Fruit fly (Drosophila melanogaster) whole organism, wandering third instar larva: ENCODE results near the gene CG15022.

Experiments
- CG32264 ChIP-seq: fragments of 200-800 bp; sonication (Bioruptor generic); optimal IDR thresholded peaks from 2 replicates; lab custom pipeline; 2016; ENCODE audit warnings: missing biosample characterization, missing genetic modification characterization
- HLH106 ChIP-seq: fragments of 200-800 bp; optimal IDR thresholded peaks from 3 replicates; lab custom pipeline; 2019; ENCODE audit warnings: missing biosample characterization, mild to moderate bottlenecking, missing genetic modification characterization, moderate library complexity
- Hr83 ChIP-seq: fragments of 200-300 bp; sonication (Bioruptor generic); optimal IDR thresholded peaks from 2 replicates; lab custom pipeline; 2016; ENCODE audit warnings: missing biosample characterization, mild to moderate bottlenecking, missing genetic modification characterization, moderate library complexity; ENCODE audit not compliant: poor library complexity, severe bottlenecking
- OdsH ChIP-seq: fragments of 200-800 bp; sonication (Bioruptor generic); optimal IDR thresholded peaks from 2 replicates; lab custom pipeline; 2016; ENCODE audit warnings: missing biosample characterization, mild to moderate bottlenecking, missing genetic modification characterization
- Sp1 ChIP-seq: fragments of 200-800 bp; sonication (Bioruptor generic); optimal IDR thresholded peaks from 3 replicates; lab custom pipeline; 2019; ENCODE audit warnings: missing biosample characterization, mild to moderate bottlenecking, missing genetic modification characterization, moderate library complexity
- brk ChIP-seq: fragments of 200-800 bp; sonication (Bioruptor generic); optimal IDR thresholded peaks from 2 replicates; lab custom pipeline; 2016; ENCODE audit warnings: missing biosample characterization, mild to moderate bottlenecking, missing genetic modification characterization
- dl ChIP-seq, 2 experiments: fragments of 175-275, 200-275 bp in 1 of 2; fragments of 200-275 bp in 1 of 2; sonication (Bioruptor generic); optimal IDR thresholded peaks; lab custom pipeline; 2018; ENCODE audit warnings: mild to moderate bottlenecking in 2 of 2, missing biosample characterization in 2 of 2, missing genetic modification characterization in 2 of 2, moderate library complexity in 2 of 2; ENCODE audit not compliant: partially characterized antibody in 2 of 2, insufficient read depth in 1 of 2
- dmrt93B ChIP-seq: fragments of 200-800 bp; sonication (Bioruptor generic); optimal IDR thresholded peaks from 2 replicates; lab custom pipeline; 2018; ENCODE audit warnings: missing biosample characterization, mild to moderate bottlenecking, missing genetic modification characterization
- ey ChIP-seq: fragments of 200-800 bp; sonication (Bioruptor generic); optimal IDR thresholded peaks from 2 replicates; lab custom pipeline; 2016; ENCODE audit warnings: missing biosample characterization, missing genetic modification characterization
- fru ChIP-seq: fragments of 200-800 bp; sonication (Bioruptor generic); optimal IDR thresholded peaks from 3 replicates; lab custom pipeline; 2016; ENCODE audit warnings: missing biosample characterization, mild to moderate bottlenecking, missing genetic modification characterization
- psq ChIP-seq: fragments of 200-800 bp; sonication (Bioruptor generic); optimal IDR thresholded peaks from 3 replicates; lab custom pipeline; 2017; ENCODE audit warnings: missing biosample characterization, mild to moderate bottlenecking, missing genetic modification characterization, moderate library complexity
- usp ChIP-seq: fragments of >200 bp; optimal IDR thresholded peaks from 2 replicates; lab custom pipeline; 2017; ENCODE audit warnings: missing biosample characterization, missing genetic modification characterization

DNA sequence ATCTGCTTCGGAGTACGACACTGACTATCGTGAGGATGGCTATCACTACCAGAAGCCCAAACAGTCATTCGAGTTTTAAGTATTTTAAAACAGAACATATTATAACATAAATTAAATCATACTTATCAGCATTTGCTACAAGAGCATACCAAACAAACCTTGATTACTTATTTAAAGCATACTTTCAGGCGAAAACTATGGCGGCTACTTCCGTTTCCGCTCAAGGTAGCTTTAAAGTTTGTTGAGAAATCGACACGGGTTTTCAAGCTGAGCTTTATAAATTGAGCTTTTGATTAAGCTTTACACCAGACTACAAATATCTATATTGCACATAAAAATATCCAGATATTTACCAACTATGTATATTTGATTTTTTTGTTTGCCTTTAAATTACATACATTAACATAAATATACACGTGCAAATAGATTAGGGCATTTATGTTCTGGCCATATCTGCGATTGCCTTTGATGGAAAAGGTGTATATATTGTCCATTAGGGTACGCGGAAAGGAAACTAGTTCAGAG, 14.9 kb upstream of the CG15022 start:
- TF ChIP-seq CG32264 (GFP tag; lab: Kevin White, UChicago) (no peak), brk (GFP tag; lab: Kevin White, UChicago) (no peak), fru (GFP tag; lab: Kevin White, UChicago) (no peak), ey (GFP tag; lab: Kevin White, UChicago) (no peak), usp (no peak), Hr83 (GFP tag; lab: Kevin White, UChicago) (no peak), Sp1 (GFP tag; lab: Kevin White, UChicago) (no peak), dl (GFP tag; optimal IDR thresholded peaks at IDR 0.05; lab: Kevin White, UChicago; ENCODE audit: insufficient read depth in 1 of 2, partially characterized antibody in 2 of 2) (no peak), OdsH (no peak), dmrt93B (GFP tag; lab: Kevin White, UChicago) (peak; percentile 2), psq (GFP tag; lab: Kevin White, UChicago) (no peak), HLH106 (tag; lab: Kevin White, UChicago) (no peak)
